Fruit fly (Drosophila melanogaster) whole organism, embryonic: ENCODE measurements around the gene CG8526.
A peak's percentile ranks its signal among the peaks of the same experiment; 100 is the strongest.

ENCODE experiments used
- Aef1 ChIP-seq: fragments of 200-800 bp; sonication (Bioruptor generic); IDR thresholded peaks from 3 replicates; pipeline ENCODE4 v1.3.6; 2022; ENCODE audit warnings: missing biosample characterization, missing genetic modification characterization
- Awh ChIP-seq: fragments of 200-800 bp; sonication (Bioruptor generic); IDR thresholded peaks from 2 replicates; pipeline ENCODE4, ENCODE4 v1.3.6; 2022; ENCODE audit warnings: missing biosample characterization, missing genetic modification characterization
- Blimp-1 ChIP-seq: fragments of 200-800 bp; sonication (Bioruptor generic); optimal IDR thresholded peaks from 3 replicates; lab custom pipeline; 2018; ENCODE audit warnings: missing biosample characterization, missing genetic modification characterization, mild to moderate bottlenecking, moderate library complexity, missing genetic modification reagents
- Bteb2 ChIP-seq: fragments of 200-800 bp; sonication (Bioruptor generic); optimal IDR thresholded peaks from 2 replicates; lab custom pipeline; 2016; ENCODE audit warnings: missing biosample characterization, missing genetic modification characterization
- CG10462 ChIP-seq: fragments of 200-800 bp; sonication (Bioruptor generic); optimal IDR thresholded peaks from 2 replicates; lab custom pipeline; 2016; ENCODE audit warnings: missing biosample characterization, missing genetic modification characterization
- CG10565 ChIP-seq: fragments of 200-800 bp; sonication (Bioruptor generic); optimal IDR thresholded peaks from 3 replicates; lab custom pipeline; 2016; ENCODE audit warnings: missing biosample characterization, mild to moderate bottlenecking, missing genetic modification characterization
- CG12071 ChIP-seq: fragments of 200-800 bp; sonication (Bioruptor generic); optimal IDR thresholded peaks from 3 replicates; lab custom pipeline; 2018; ENCODE audit warnings: missing biosample characterization, mild to moderate bottlenecking, missing genetic modification characterization
- CG1529 ChIP-seq: fragments of 200-800 bp; sonication (Bioruptor generic); optimal IDR thresholded peaks from 3 replicates; lab custom pipeline; 2018; ENCODE audit warnings: missing biosample characterization, missing genetic modification characterization
- CG17568 ChIP-seq: fragments of 200-800 bp; sonication (Bioruptor generic); optimal IDR thresholded peaks from 2 replicates; lab custom pipeline; 2018; ENCODE audit warnings: missing biosample characterization, mild to moderate bottlenecking, missing genetic modification characterization, moderate library complexity
- CG18262 ChIP-seq: fragments of 200-800 bp; optimal IDR thresholded peaks from 3 replicates; lab custom pipeline; 2019; ENCODE audit warnings: missing biosample characterization, mild to moderate bottlenecking, missing genetic modification characterization, moderate library complexity
- CG2202 ChIP-seq: fragments of 200-800 bp; sonication (Bioruptor generic); optimal IDR thresholded peaks from 2 replicates; lab custom pipeline; 2018; ENCODE audit warnings: missing biosample characterization, mild to moderate bottlenecking, missing genetic modification characterization
- CG3407 ChIP-seq: fragments of 200-800 bp; sonication (Bioruptor generic); optimal IDR thresholded peaks from 2 replicates; lab custom pipeline; 2018; ENCODE audit warnings: missing biosample characterization, mild to moderate bottlenecking, missing genetic modification characterization
- CG3838 ChIP-seq: fragments of 200-800 bp; sonication (Bioruptor generic); optimal IDR thresholded peaks from 3 replicates; lab custom pipeline; 2016; ENCODE audit warnings: missing biosample characterization, missing genetic modification characterization
- CG3847 ChIP-seq: fragments of 200-800 bp; sonication (Bioruptor generic); IDR thresholded peaks from 2 replicates; pipeline ENCODE4 v1.3.6; 2022; ENCODE audit warnings: missing biosample characterization, missing genetic modification characterization
- CG43689 ChIP-seq: fragments of 200-800 bp; sonication (Bioruptor generic); IDR thresholded peaks from 2 replicates; pipeline ENCODE4 v1.3.6; 2022; ENCODE audit warnings: missing biosample characterization, missing genetic modification characterization
- CG4854 ChIP-seq: fragments of 200-800 bp; sonication (Bioruptor generic); optimal IDR thresholded peaks from 2 replicates; lab custom pipeline; 2016; ENCODE audit warnings: missing biosample characterization, missing genetic modification characterization, inconsistent platforms
- CG8359 ChIP-seq: fragments of 200-800 bp; sonication (Bioruptor generic); optimal IDR thresholded peaks from 2 replicates; lab custom pipeline; 2017; ENCODE audit warnings: missing biosample characterization, mild to moderate bottlenecking, missing genetic modification characterization, borderline replicate concordance
- CG9727 ChIP-seq: fragments of 200-800 bp; sonication (Bioruptor generic); optimal IDR thresholded peaks from 3 replicates; lab custom pipeline; 2017; ENCODE audit warnings: missing biosample characterization, mild to moderate bottlenecking, missing genetic modification characterization
- Dll ChIP-seq: fragments of 200-800 bp; sonication (Bioruptor generic); IDR thresholded peaks from 4 replicates; pipeline ENCODE4 v1.3.6; 2022; ENCODE audit warnings: missing biosample characterization, missing genetic modification characterization; ENCODE audit not compliant: partially characterized antibody
- Doc3 ChIP-seq: fragments of 200-800 bp; sonication (Bioruptor generic); IDR thresholded peaks from 3 replicates; pipeline ENCODE4 v1.3.6; 2022; ENCODE audit warnings: missing biosample characterization, missing genetic modification characterization; ENCODE audit not compliant: partially characterized antibody
- Gug ChIP-seq: fragments of 200-800 bp; sonication (Bioruptor generic); IDR thresholded peaks from 4 replicates; pipeline ENCODE4 v1.3.6; 2022; ENCODE audit warnings: missing biosample characterization, missing genetic modification characterization
- Hr3 ChIP-seq: fragments of 200-800 bp; sonication (Bioruptor generic); optimal IDR thresholded peaks from 3 replicates; lab custom pipeline; 2016; ENCODE audit warnings: missing biosample characterization, missing genetic modification characterization
- Jarid2 ChIP-seq: fragments of 200-800 bp; sonication (Bioruptor generic); optimal IDR thresholded peaks from 3 replicates; lab custom pipeline; 2017; ENCODE audit warnings: mild to moderate bottlenecking, missing biosample characterization, missing genetic modification reagents, missing genetic modification characterization
- Lim3 ChIP-seq: fragments of 200-800 bp; sonication (Bioruptor generic); IDR thresholded peaks from 2 replicates; pipeline ENCODE4 v1.3.6; 2022; ENCODE audit warnings: missing biosample characterization, missing genetic modification characterization
- MTF-1 ChIP-seq: fragments of 200-800 bp; sonication (Bioruptor generic); optimal IDR thresholded peaks from 2 replicates; lab custom pipeline; 2018; ENCODE audit warnings: missing biosample characterization, mild to moderate bottlenecking, missing genetic modification characterization, borderline replicate concordance
- NC2α ChIP-seq: fragments of 200-800 bp; sonication (Bioruptor generic); optimal IDR thresholded peaks from 2 replicates; lab custom pipeline; 2016; ENCODE audit warnings: missing biosample characterization, missing genetic modification characterization
- Neu2 ChIP-seq: fragments of 200-800 bp; sonication (Bioruptor generic); optimal IDR thresholded peaks from 3 replicates; lab custom pipeline; 2016; ENCODE audit warnings: missing biosample characterization, missing genetic modification characterization, borderline replicate concordance
- Rfx ChIP-seq: fragments of 200-800 bp; sonication (Bioruptor generic); IDR thresholded peaks from 2 replicates; pipeline ENCODE4 v1.3.6; 2022; ENCODE audit warnings: missing biosample characterization, missing genetic modification characterization
- Sox102F ChIP-seq: fragments of 200-800 bp; sonication (Bioruptor generic); optimal IDR thresholded peaks from 2 replicates; lab custom pipeline; 2018; ENCODE audit warnings: missing biosample characterization, mild to moderate bottlenecking, missing genetic modification characterization, moderate library complexity
- Spps ChIP-seq: fragments of 200-800 bp; sonication (Bioruptor generic); optimal IDR thresholded peaks from 2 replicates; lab custom pipeline; 2018; ENCODE audit warnings: missing biosample characterization, mild to moderate bottlenecking, missing genetic modification characterization
- Usf ChIP-seq: fragments of 200-800 bp; sonication (Bioruptor generic); optimal IDR thresholded peaks from 2 replicates; lab custom pipeline; 2017; ENCODE audit warnings: missing genotype, missing biosample characterization, missing genetic modification characterization
- Xbp1 ChIP-seq: fragments of 200-800 bp; sonication (Bioruptor generic); optimal IDR thresholded peaks from 3 replicates; lab custom pipeline; 2016; ENCODE audit warnings: missing biosample characterization, mild to moderate bottlenecking, missing genetic modification characterization
- bbx ChIP-seq: fragments of 200-800 bp; sonication (Bioruptor generic); IDR thresholded peaks from 2 replicates; pipeline ENCODE4 v1.3.6; 2022; ENCODE audit warnings: missing biosample characterization, missing genetic modification characterization; ENCODE audit not compliant: partially characterized antibody
- dati ChIP-seq: fragments of 200-800 bp; sonication (Bioruptor generic); IDR thresholded peaks from 2 replicates; pipeline ENCODE4 v1.3.6; 2022; ENCODE audit warnings: missing biosample characterization, missing genetic modification characterization
- dimm ChIP-seq: fragments of 200-800 bp; sonication (Bioruptor generic); IDR thresholded peaks from 2 replicates; pipeline ENCODE4 v1.3.6; 2022; ENCODE audit warnings: missing biosample characterization, missing genetic modification characterization
- esg ChIP-seq: fragments of 200-800 bp; sonication (Bioruptor generic); conservative IDR thresholded peaks from 2 replicates; pipeline ENCODE4 v1.3.6; 2022; ENCODE audit warnings: missing biosample characterization, missing genetic modification characterization
- gce ChIP-seq: fragments of 200-800 bp; sonication (Bioruptor generic); IDR thresholded peaks from 3 replicates; pipeline ENCODE4 v1.3.6; 2022; ENCODE audit warnings: missing biosample characterization, missing genetic modification characterization
- insv ChIP-seq, 2 experiments: fragments of 200-800 bp; sonication (Bioruptor generic); optimal IDR thresholded peaks; 3 replicates each; lab custom pipeline; 2016 to 2018; ENCODE audit warnings: missing biosample characterization in 2 of 2, missing genetic modification characterization in 2 of 2
- kay ChIP-seq: fragments of 200-800 bp; sonication (Bioruptor generic); optimal IDR thresholded peaks from 2 replicates; lab custom pipeline; 2016; ENCODE audit warnings: missing biosample characterization, missing genetic modification characterization
- nerfin-1 ChIP-seq: fragments of 200-800 bp; sonication (Bioruptor generic); optimal IDR thresholded peaks from 3 replicates; lab custom pipeline; 2019; ENCODE audit warnings: missing biosample characterization, mild to moderate bottlenecking, missing genetic modification characterization, moderate library complexity
- org-1 ChIP-seq: fragments of 200-800 bp; sonication (Bioruptor generic); optimal IDR thresholded peaks from 2 replicates; lab custom pipeline; 2017; ENCODE audit warnings: missing biosample characterization, missing genetic modification characterization
- pfk ChIP-seq: fragments of 200-800 bp; sonication (Bioruptor generic); optimal IDR thresholded peaks from 2 replicates; lab custom pipeline; 2018; ENCODE audit warnings: missing biosample characterization, mild to moderate bottlenecking, missing genetic modification characterization, moderate library complexity
- pho ChIP-seq: fragments of 200-800 bp; sonication (Bioruptor generic); optimal IDR thresholded peaks from 2 replicates; lab custom pipeline; 2016; ENCODE audit warnings: missing biosample characterization, missing genetic modification characterization
- ro ChIP-seq: fragments of 200-800 bp; sonication (Bioruptor generic); IDR thresholded peaks from 2 replicates; pipeline ENCODE4 v1.3.6; 2022; ENCODE audit warnings: missing biosample characterization, missing genetic modification characterization
- schlank ChIP-seq: fragments of 200-800 bp; sonication (Bioruptor generic); optimal IDR thresholded peaks from 2 replicates; lab custom pipeline; 2018; ENCODE audit warnings: missing biosample characterization, mild to moderate bottlenecking, missing genetic modification characterization
- sisA ChIP-seq: fragments of 200-800 bp; sonication (Bioruptor generic); IDR thresholded peaks from 2 replicates; pipeline ENCODE4 v1.3.6; 2022; ENCODE audit warnings: missing biosample characterization, missing genetic modification characterization
- stwl ChIP-seq: fragments of 200-800 bp; sonication (Bioruptor generic); optimal IDR thresholded peaks from 3 replicates; lab custom pipeline; 2018; ENCODE audit warnings: missing biosample characterization, mild to moderate bottlenecking, missing genetic modification characterization, moderate library complexity
- tgo ChIP-seq: fragments of 200-800 bp; sonication (Bioruptor generic); IDR thresholded peaks from 3 replicates; pipeline ENCODE4 v1.3.6; 2022; ENCODE audit warnings: missing biosample characterization, missing genetic modification characterization
- ttk ChIP-seq: fragments of 200-800 bp; sonication (Bioruptor generic); IDR thresholded peaks from 2 replicates; pipeline ENCODE4 v2.1.2; 2022; ENCODE audit warnings: missing biosample characterization, missing genetic modification characterization

Gene CG8526

DNA sequence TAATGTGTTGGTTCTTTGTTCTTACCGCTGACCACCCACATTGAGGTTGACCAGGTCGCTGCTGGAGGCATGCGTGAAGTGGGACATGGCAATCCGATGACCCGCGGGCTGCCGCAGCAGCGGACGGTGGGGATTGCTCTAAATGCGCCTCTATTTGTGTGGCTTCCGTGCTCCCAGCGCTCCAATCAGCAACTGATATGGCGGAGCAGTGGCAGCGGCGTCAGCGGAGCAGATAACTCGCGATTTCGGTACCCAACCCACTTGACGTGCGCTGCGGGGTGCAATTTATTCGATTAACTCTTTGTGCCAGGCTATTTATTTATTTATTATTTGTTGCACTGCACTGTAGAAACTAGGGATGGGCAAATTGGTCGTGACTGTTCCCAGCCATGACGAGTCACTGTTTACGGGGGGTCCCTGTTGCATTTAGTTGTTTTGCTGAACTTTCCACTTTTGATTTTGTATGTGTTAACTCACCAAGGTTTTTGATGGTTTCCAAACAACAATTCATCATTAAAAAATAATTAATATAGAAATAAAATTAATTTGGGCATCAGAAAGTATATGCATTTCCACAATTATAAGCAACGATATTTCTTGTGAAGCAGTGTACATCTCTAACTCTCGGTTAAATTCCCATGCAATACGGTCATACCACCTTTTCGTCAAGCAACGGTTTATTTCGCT, at the start of gene CG8526, which contains the start of gene CG9467 (continued):
- TF ChIP-seq bbx (GFP tag; lab: Robert Waterston, UW): peak; percentile 32; the same call in 1 of the 2 replicates
- TF ChIP-seq ttk (GFP tag; lab: Robert Waterston, UW): no peak
- TF ChIP-seq dati (GFP tag; lab: Robert Waterston, UW): no peak
- TF ChIP-seq MTF-1: no peak
- peak; percentile 74 for TF ChIP-seq Hr3 (GFP tag; lab: Kevin White, UChicago)
- TF ChIP-seq pfk (GFP tag; lab: Kevin White, UChicago): no peak
- peak; percentile 69 for TF ChIP-seq CG9727
- TF ChIP-seq CG1529 (GFP tag; lab: Kevin White, UChicago): no peak
- no peak for TF ChIP-seq ro (GFP tag; lab: Robert Waterston, UW)
- TF ChIP-seq Spps (tag; lab: Kevin White, UChicago): no peak
- TF ChIP-seq NC2α (GFP tag; lab: Kevin White, UChicago): no peak
- peak; percentile 58; the same call in 1 of the 2 replicates for TF ChIP-seq sisA (GFP tag; lab: Robert Waterston, UW)
- TF ChIP-seq Sox102F (GFP tag; lab: Kevin White, UChicago): no peak
- no peak for TF ChIP-seq Bteb2 (GFP tag; lab: Kevin White, UChicago)
- peak; percentile 68; the same call in 1 of the 2 replicates for TF ChIP-seq Rfx (GFP tag; lab: Robert Waterston, UW)
- TF ChIP-seq tgo (GFP tag; lab: Robert Waterston, UW): peak; percentile 48; the same call in 2 of the 3 replicates
- peak; percentile 11 for TF ChIP-seq pho (GFP tag; lab: Kevin White, UChicago)
- TF ChIP-seq Blimp-1 (GFP tag; lab: Kevin White, UChicago): no peak
- no peak for TF ChIP-seq schlank
- TF ChIP-seq CG2202 (tag; lab: Kevin White, UChicago): no peak
- TF ChIP-seq Aef1: peak; percentile 69
- TF ChIP-seq stwl (tag; lab: Kevin White, UChicago): peak; percentile 66
- no peak for TF ChIP-seq CG10565 (GFP tag; lab: Kevin White, UChicago)
- peak; percentile 46; the same call in 1 of the 2 replicates for TF ChIP-seq esg
- TF ChIP-seq Xbp1: peak; percentile 80
- TF ChIP-seq Jarid2 (GFP tag; lab: Kevin White, UChicago): no peak
- TF ChIP-seq Doc3: peak; percentile 74
- TF ChIP-seq CG10462 (GFP tag; lab: Kevin White, UChicago): peak; percentile 84
- no peak for TF ChIP-seq dimm
- peak; percentile 88 for TF ChIP-seq Dll (GFP tag; lab: Robert Waterston, UW)
- no peak for TF ChIP-seq CG3838
- TF ChIP-seq CG3407 (GFP tag; lab: Kevin White, UChicago): peak; percentile 38
- no peak for TF ChIP-seq Awh (GFP tag; lab: Robert Waterston, UW)
- peak in 1 of 2 experiments; percentile 37 for TF ChIP-seq insv (GFP tag; optimal IDR thresholded peaks at IDR 0.05; lab: Kevin White, UChicago)
- TF ChIP-seq Lim3 (GFP tag; lab: Robert Waterston, UW): no peak
- peak; percentile 77 for TF ChIP-seq CG3847 (GFP tag; lab: Robert Waterston, UW)
- TF ChIP-seq Usf: peak; percentile 49
- TF ChIP-seq Gug (GFP tag; lab: Robert Waterston, UW): peak; percentile 57; the same call in 3 of the 4 replicates
- peak; percentile 69 for TF ChIP-seq CG18262 (tag; lab: Kevin White, UChicago)
- no peak for TF ChIP-seq CG17568 (GFP tag; lab: Kevin White, UChicago)
- no peak for TF ChIP-seq Neu2 (GFP tag; lab: Kevin White, UChicago)
- TF ChIP-seq CG8359 (GFP tag; lab: Kevin White, UChicago): no peak
- TF ChIP-seq CG43689: no peak
- TF ChIP-seq kay (GFP tag; lab: Kevin White, UChicago): no peak
- TF ChIP-seq org-1 (GFP tag; lab: Kevin White, UChicago): no peak
- TF ChIP-seq CG4854 (GFP tag; lab: Kevin White, UChicago): peak; percentile 33
- no peak for TF ChIP-seq CG12071 (GFP tag; lab: Kevin White, UChicago)
- TF ChIP-seq gce: no peak
- peak; percentile 87 for TF ChIP-seq nerfin-1 (tag; lab: Kevin White, UChicago)
